ENCODE assay signal across 5 fruit fly cellular contexts in the genomic region with DNA sequence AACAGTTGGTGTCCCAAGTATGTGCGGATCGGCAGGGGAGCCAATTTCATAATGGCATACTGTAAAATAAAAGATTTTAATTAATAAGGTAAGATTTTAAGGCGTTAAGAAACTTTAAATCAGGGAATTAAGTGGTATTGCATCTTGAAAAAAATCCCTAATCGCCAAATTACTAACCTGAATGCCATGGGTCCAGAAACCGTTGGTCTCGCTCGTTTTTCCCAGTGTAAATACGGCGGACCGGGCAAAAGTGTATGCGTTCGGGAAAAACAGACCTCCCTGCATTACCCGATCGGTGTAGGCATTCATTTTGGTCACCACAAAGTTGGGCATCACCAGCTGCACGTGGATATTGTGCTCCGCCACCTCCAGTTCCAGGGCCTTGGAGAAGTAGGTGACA.
TF ChIP-seq lines count a peak whose summit lies in the region.

No protein-coding gene starts in this region.

- no peak for TF ChIP-seq CTCF in whole organism, embryonic (GFP tag; optimal IDR thresholded peaks at IDR 0.05; lab: Kevin White, UChicago)

TF ChIP-seq in whole organism, adult, 20 proteins besides CTCF, POLR2A, EP300 and RAD21:
- TF ChIP-seq CG7101 (tag; optimal IDR thresholded peaks at IDR 0.05; lab: Kevin White, UChicago) = no peak
- no peak for TF ChIP-seq ovo (GFP tag; optimal IDR thresholded peaks at IDR 0.05; lab: Kevin White, UChicago)
- no peak for TF ChIP-seq CG11617 (GFP tag; optimal IDR thresholded peaks at IDR 0.05; lab: Kevin White, UChicago)
- peak; percentile 53 for TF ChIP-seq kay (GFP tag; lab: Kevin White, UChicago; ENCODE audit: borderline replicate concordance)
- no peak for TF ChIP-seq CG14711 (tag; optimal IDR thresholded peaks at IDR 0.05; lab: Kevin White, UChicago)

TF ChIP-seq in whole organism, embryonic, 481 proteins besides CTCF, POLR2A, EP300 and RAD21:
- no peak for TF ChIP-seq eyg (GFP tag; optimal IDR thresholded peaks at IDR 0.05; lab: Kevin White, UChicago)
- TF ChIP-seq Drgx (GFP tag; IDR thresholded peaks at IDR 0.05; lab: Robert Waterston, UW) = 0 out of 2 replicates have a peak, but pooled peaks have one; percentile 51
- peak; percentile 80 for TF ChIP-seq Ets65A (GFP tag; lab: Kevin White, UChicago)

TF ChIP-seq in whole organism, prepupa, 60 proteins besides CTCF, POLR2A, EP300 and RAD21 (continues in another document):
- no peak for TF ChIP-seq CG11902 (GFP tag; optimal IDR thresholded peaks at IDR 0.05; lab: Kevin White, UChicago)
- TF ChIP-seq CG31627 (GFP tag; optimal IDR thresholded peaks at IDR 0.05; lab: Kevin White, UChicago) = peak; percentile 46
- TF ChIP-seq CG11294 (GFP tag; IDR thresholded peaks at IDR 0.05; lab: Robert Waterston, UW) = no peak
- peak; percentile 21 for TF ChIP-seq acj6 (GFP tag; optimal IDR thresholded peaks at IDR 0.05; lab: Kevin White, UChicago)
- no peak for TF ChIP-seq CG9139 (GFP tag; optimal IDR thresholded peaks at IDR 0.05; lab: Kevin White, UChicago)
- TF ChIP-seq vri (GFP tag; optimal IDR thresholded peaks at IDR 0.05; lab: Kevin White, UChicago) = no peak
- peak; percentile 21 for TF ChIP-seq CG32006 (GFP tag; optimal IDR thresholded peaks at IDR 0.05; lab: Kevin White, UChicago)
- TF ChIP-seq net (GFP tag; optimal IDR thresholded peaks at IDR 0.05; lab: Kevin White, UChicago) = peak; percentile 41
- TF ChIP-seq fd85E (GFP tag; optimal IDR thresholded peaks at IDR 0.05; lab: Kevin White, UChicago) = no peak
- TF ChIP-seq Met (GFP tag; optimal IDR thresholded peaks at IDR 0.05; lab: Kevin White, UChicago) = peak; percentile 68
- TF ChIP-seq Gug (GFP tag; IDR thresholded peaks at IDR 0.05; lab: Robert Waterston, UW) = peak; percentile 22; the same call in 1 of the 2 replicates
- TF ChIP-seq CG8319 (GFP tag; optimal IDR thresholded peaks at IDR 0.05; lab: Kevin White, UChicago) = no peak
- no peak for TF ChIP-seq Eip93F (GFP tag; optimal IDR thresholded peaks at IDR 0.05; lab: Kevin White, UChicago)
- no peak for TF ChIP-seq CG16779 (tag; optimal IDR thresholded peaks at IDR 0.05; lab: Kevin White, UChicago)
- TF ChIP-seq ss (GFP tag; optimal IDR thresholded peaks at IDR 0.05; lab: Kevin White, UChicago) = no peak
- no peak for TF ChIP-seq Blimp-1 (GFP tag; optimal IDR thresholded peaks at IDR 0.05; lab: Kevin White, UChicago)
- peak; percentile 48; the same call in 1 of the 3 replicates for TF ChIP-seq eg (GFP tag; IDR thresholded peaks at IDR 0.05; lab: Robert Waterston, UW)
- peak; percentile 61 for TF ChIP-seq Sox102F (GFP tag; optimal IDR thresholded peaks at IDR 0.05; lab: Kevin White, UChicago)
- peak; percentile 33; the same call in 1 of the 3 replicates for TF ChIP-seq CG8119 (GFP tag; IDR thresholded peaks at IDR 0.05; lab: Robert Waterston, UW)
- TF ChIP-seq fkh (GFP tag; optimal IDR thresholded peaks at IDR 0.05; lab: Kevin White, UChicago) = no peak
- TF ChIP-seq CG10669 (GFP tag; optimal IDR thresholded peaks at IDR 0.05; lab: Kevin White, UChicago) = no peak
- no peak for TF ChIP-seq Eip75B (GFP tag; optimal IDR thresholded peaks at IDR 0.05; lab: Kevin White, UChicago)
- peak; percentile 24 for TF ChIP-seq Hr4 (GFP tag; optimal IDR thresholded peaks at IDR 0.05; lab: Kevin White, UChicago)
- no peak for TF ChIP-seq Ets96B (tag; optimal IDR thresholded peaks at IDR 0.05; lab: Kevin White, UChicago)
- TF ChIP-seq CG3919 (GFP tag; optimal IDR thresholded peaks at IDR 0.05; lab: Kevin White, UChicago) = peak; percentile 50
- peak; percentile 62 for TF ChIP-seq Eip78C (GFP tag; lab: Kevin White, UChicago)

TF ChIP-seq in whole organism, pupa, 21 proteins besides CTCF, POLR2A, EP300 and RAD21:
- TF ChIP-seq CG8159 (tag; optimal IDR thresholded peaks at IDR 0.05; lab: Kevin White, UChicago) (no peak), Pif1B (GFP tag; optimal IDR thresholded peaks at IDR 0.05; lab: Kevin White, UChicago) (no peak), CG32121 (GFP tag; IDR thresholded peaks at IDR 0.05; lab: Robert Waterston, UW) (peak; percentile 46), Snoo (tag; optimal IDR thresholded peaks at IDR 0.05; lab: Kevin White, UChicago) (peak; percentile 40), CG34367 (tag; optimal IDR thresholded peaks at IDR 0.05; lab: Kevin White, UChicago) (no peak), Ets98B (GFP tag; IDR thresholded peaks at IDR 0.05; lab: Robert Waterston, UW) (0 out of 2 replicates have a peak, but pooled peaks have one; percentile 7), CG8301 (tag; optimal IDR thresholded peaks at IDR 0.05; lab: Kevin White, UChicago) (peak; percentile 28), CG15710 (tag; optimal IDR thresholded peaks at IDR 0.05; lab: Kevin White, UChicago) (no peak), CG13204 (GFP tag; optimal IDR thresholded peaks at IDR 0.05; lab: Kevin White, UChicago) (no peak), CG12605 (GFP tag; IDR thresholded peaks at IDR 0.05; lab: Robert Waterston, UW) (no peak), CG9948 (tag; optimal IDR thresholded peaks at IDR 0.05; lab: Kevin White, UChicago) (peak; percentile 7), CG4496 (GFP tag; IDR thresholded peaks at IDR 0.05; lab: Robert Waterston, UW) (peak; percentile 41; the same call in 1 of the 3 replicates), CG14655 (GFP tag; optimal IDR thresholded peaks at IDR 0.05; lab: Kevin White, UChicago) (peak; percentile 24)

TF ChIP-seq in whole organism, wandering third instar larva, 38 proteins besides CTCF, POLR2A, EP300 and RAD21:
- peak; percentile 20 for TF ChIP-seq fru (GFP tag; optimal IDR thresholded peaks at IDR 0.05; lab: Kevin White, UChicago)
- no peak for TF ChIP-seq lola (GFP tag; optimal IDR thresholded peaks at IDR 0.05; lab: Kevin White, UChicago)
- TF ChIP-seq foxo (GFP tag; optimal IDR thresholded peaks at IDR 0.05; lab: Kevin White, UChicago) = peak in 1 of 2 experiments; percentile 6
- no peak for TF ChIP-seq Rel (GFP tag; optimal IDR thresholded peaks at IDR 0.05; lab: Kevin White, UChicago)
- TF ChIP-seq Rel (tag; optimal IDR thresholded peaks at IDR 0.05; lab: Kevin White, UChicago) = no peak
- peak; percentile 13 for TF ChIP-seq h (GFP tag; optimal IDR thresholded peaks at IDR 0.05; lab: Kevin White, UChicago)
- TF ChIP-seq sage (GFP tag; optimal IDR thresholded peaks at IDR 0.05; lab: Kevin White, UChicago) = no peak
- TF ChIP-seq CG9705 (GFP tag; optimal IDR thresholded peaks at IDR 0.05; lab: Kevin White, UChicago) = no peak
